Fruit fly (Drosophila melanogaster) whole organism, wandering third instar larva: ENCODE results near the gene KaiR1D.

Source experiments
- Dif ChIP-seq: fragments of 200-275, 200-300 bp; sonication (Bioruptor generic); optimal IDR thresholded peaks from 2 replicates; lab custom pipeline; 2018; ENCODE audit warnings: missing biosample characterization, missing genetic modification characterization; ENCODE audit not compliant: partially characterized antibody
- Mio ChIP-seq: sonication (Bioruptor generic); optimal IDR thresholded peaks from 2 replicates; lab custom pipeline; 2016; ENCODE audit warnings: missing biosample characterization, missing genetic modification characterization
- OdsH ChIP-seq: fragments of 200-800 bp; sonication (Bioruptor generic); optimal IDR thresholded peaks from 2 replicates; lab custom pipeline; 2016; ENCODE audit warnings: missing biosample characterization, mild to moderate bottlenecking, missing genetic modification characterization
- Sp1 ChIP-seq: fragments of 200-800 bp; sonication (Bioruptor generic); optimal IDR thresholded peaks from 3 replicates; lab custom pipeline; 2019; ENCODE audit warnings: missing biosample characterization, mild to moderate bottlenecking, missing genetic modification characterization, moderate library complexity
- dl ChIP-seq, 2 experiments: fragments of 175-275, 200-275 bp in 1 of 2; fragments of 200-275 bp in 1 of 2; sonication (Bioruptor generic); optimal IDR thresholded peaks; lab custom pipeline; 2018; ENCODE audit warnings: mild to moderate bottlenecking in 2 of 2, missing biosample characterization in 2 of 2, missing genetic modification characterization in 2 of 2, moderate library complexity in 2 of 2; ENCODE audit not compliant: partially characterized antibody in 2 of 2, insufficient read depth in 1 of 2
- ey ChIP-seq: fragments of 200-800 bp; sonication (Bioruptor generic); optimal IDR thresholded peaks from 2 replicates; lab custom pipeline; 2016; ENCODE audit warnings: missing biosample characterization, missing genetic modification characterization
- h ChIP-seq: fragments of 200-800 bp; sonication (Bioruptor generic); optimal IDR thresholded peaks from 3 replicates; lab custom pipeline; 2016; ENCODE audit warnings: missing biosample characterization, mild to moderate bottlenecking, missing genetic modification characterization
- psq ChIP-seq: fragments of 200-800 bp; sonication (Bioruptor generic); optimal IDR thresholded peaks from 3 replicates; lab custom pipeline; 2017; ENCODE audit warnings: missing biosample characterization, mild to moderate bottlenecking, missing genetic modification characterization, moderate library complexity
- rgr ChIP-seq: fragments of 200-800 bp; sonication (Bioruptor generic); optimal IDR thresholded peaks from 3 replicates; lab custom pipeline; 2016; ENCODE audit warnings: missing biosample characterization, mild to moderate bottlenecking, missing genetic modification characterization

DNA sequence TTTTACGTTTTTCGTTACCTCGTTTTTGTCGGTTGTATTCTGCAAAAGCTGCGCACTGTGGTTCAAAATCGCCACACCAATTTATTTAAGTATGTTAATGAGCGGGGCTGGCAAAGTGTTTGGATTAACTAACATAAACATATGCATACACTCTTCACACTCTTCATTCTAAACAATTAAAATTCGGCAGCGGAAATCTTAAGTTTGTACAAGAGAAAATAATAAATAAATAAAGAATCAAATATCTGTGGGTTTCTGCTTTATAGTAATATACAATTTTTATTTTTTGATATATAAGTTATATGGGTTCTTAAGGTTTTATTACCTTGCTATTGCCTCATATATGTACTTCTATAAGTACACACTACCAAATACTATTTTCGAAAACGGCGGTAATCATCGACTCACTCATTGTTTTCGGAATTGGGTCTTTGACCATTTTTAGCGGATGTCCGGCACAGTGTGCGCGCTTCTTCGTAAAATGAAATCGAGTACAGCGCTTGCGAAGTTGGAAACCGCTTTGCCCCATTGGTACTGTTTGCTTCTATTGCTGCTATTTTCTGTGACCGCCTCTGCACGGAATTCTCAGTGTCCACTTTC lies 29.7 kb downstream of the KaiR1D start:
- TF ChIP-seq h (no peak), Mio (GFP tag; lab: Kevin White, UChicago) (no peak), Sp1 (GFP tag; lab: Kevin White, UChicago) (no peak), dl (GFP tag; optimal IDR thresholded peaks at IDR 0.05; lab: Kevin White, UChicago; ENCODE audit: insufficient read depth in 1 of 2, partially characterized antibody in 2 of 2) (no peak), OdsH (GFP tag; lab: Kevin White, UChicago) (no peak), ey (GFP tag; lab: Kevin White, UChicago) (no peak), psq (no peak), rgr (GFP tag; lab: Kevin White, UChicago) (no peak), Dif (GFP tag; lab: Kevin White, UChicago) (no peak)
